Worm (Caenorhabditis elegans) whole organism, early embryonic: ENCODE measurements around the gene C41H7.9.

ENCODE experiments used
- aly-1 ChIP-seq: sonication (generic microtip); optimal IDR thresholded peaks from 2 replicates; lab custom pipeline; 2016; ENCODE audit warnings: missing genetic modification characterization, missing compliant biosample characterization
- ama-1 ChIP-seq: fragments of 150-350 bp; optimal IDR thresholded peaks from 2 replicates; lab custom pipeline; 2014
- ceh-13 ChIP-seq: fragments of 200-800 bp; sonication (Bioruptor generic); optimal IDR thresholded peaks from 2 replicates; lab custom pipeline; 2018; ENCODE audit warnings: mild to moderate bottlenecking, missing genetic modification characterization, missing compliant biosample characterization
- ceh-36 ChIP-seq: sonication (generic microtip); optimal IDR thresholded peaks from 2 replicates; lab custom pipeline; 2016; ENCODE audit warnings: missing genetic modification characterization, inconsistent platforms, missing compliant biosample characterization
- hnd-1 ChIP-seq: sonication (generic microtip); optimal IDR thresholded peaks from 2 replicates; lab custom pipeline; 2016; ENCODE audit warnings: missing genetic modification characterization, missing compliant biosample characterization
- pes-1 ChIP-seq: fragments of 200-800 bp; sonication (Bioruptor generic); IDR thresholded peaks from 2 replicates; pipeline ENCODE4 v1.3.6; 2022; ENCODE audit warnings: missing genetic modification reagents, missing genetic modification characterization, missing compliant biosample characterization
- sea-1 ChIP-seq: fragments of 200-800 bp; sonication (Bioruptor generic); conservative IDR thresholded peaks from 2 replicates; pipeline ENCODE4 v1.3.6; 2022; ENCODE audit warnings: missing genetic modification characterization, missing compliant biosample characterization
- tbx-37 ChIP-seq: fragments of 200-800 bp; sonication (Bioruptor generic); conservative IDR thresholded peaks from 2 replicates; pipeline ENCODE4 v1.3.6; 2022; ENCODE audit warnings: missing genetic modification reagents, missing genetic modification characterization, missing compliant biosample characterization

ce11 chrII:2973940-2974402 is 38.1 kb downstream of the C41H7.9 start:
- TF ChIP-seq tbx-37 (GFP tag; lab: Robert Waterston, UW): no peak
- TF ChIP-seq ceh-36 (tag; lab: Kevin White, UChicago): no peak
- no peak for TF ChIP-seq aly-1 (tag; lab: Kevin White, UChicago)
- TF ChIP-seq ama-1: no peak
- TF ChIP-seq pes-1 (GFP tag; lab: Robert Waterston, UW): 0 out of 2 replicates have a peak, but pooled peaks have one; percentile 29
- no peak for TF ChIP-seq ceh-13 (GFP tag; lab: Kevin White, UChicago)
- no peak for TF ChIP-seq sea-1 (GFP tag; lab: Robert Waterston, UW)
- TF ChIP-seq hnd-1 (tag; lab: Kevin White, UChicago): no peak
